Worm (Caenorhabditis elegans) whole organism, young adult: ENCODE results near the gene vit-2.

Experiments used
- B0261.1 ChIP-seq: sonication (generic microtip); optimal IDR thresholded peaks from 2 replicates; lab custom pipeline; 2016; ENCODE audit warnings: mild to moderate bottlenecking, missing genetic modification characterization, moderate library complexity, missing compliant biosample characterization
- B0336.3 ChIP-seq: fragments of 200-800 bp; sonication (Bioruptor generic); IDR thresholded peaks from 2 replicates; pipeline ENCODE4 v1.3.6; 2022; ENCODE audit warnings: missing genetic modification characterization, missing compliant biosample characterization
- C06A6.2 ChIP-seq: fragments of 200-800 bp; sonication (Bioruptor generic); conservative IDR thresholded peaks from 2 replicates; pipeline ENCODE4 v1.3.6; 2022; ENCODE audit warnings: missing genetic modification characterization, missing compliant biosample characterization
- F10E7.11 ChIP-seq: sonication (generic microtip); optimal IDR thresholded peaks from 2 replicates; lab custom pipeline; 2017; ENCODE audit warnings: mild to moderate bottlenecking, missing genetic modification characterization, moderate library complexity, missing compliant biosample characterization
- F23B12.7 ChIP-seq: sonication (generic microtip); optimal IDR thresholded peaks from 2 replicates; lab custom pipeline; 2017; ENCODE audit warnings: missing genetic modification characterization, mild to moderate bottlenecking, missing compliant biosample characterization, antibody characterized with exemption, moderate library complexity; ENCODE audit not compliant: insufficient read depth
- F49E8.2 ChIP-seq: sonication (generic microtip); optimal IDR thresholded peaks from 3 replicates; lab custom pipeline; 2017; ENCODE audit warnings: missing genetic modification characterization, mild to moderate bottlenecking, missing compliant biosample characterization, antibody characterized with exemption, moderate library complexity; ENCODE audit not compliant: insufficient read depth
- F57A8.1 ChIP-seq: fragments of 200-800 bp; sonication (Bioruptor generic); optimal IDR thresholded peaks from 2 replicates; lab custom pipeline; 2018; ENCODE audit warnings: mild to moderate bottlenecking, missing genetic modification characterization, moderate library complexity, missing compliant biosample characterization
- T07F8.4 ChIP-seq: sonication (generic microtip); optimal IDR thresholded peaks from 2 replicates; lab custom pipeline; 2016; ENCODE audit warnings: mild to moderate bottlenecking, missing genetic modification characterization, moderate library complexity, missing compliant biosample characterization
- Y56A3A.18 ChIP-seq: fragments of 200-800 bp; sonication (Bioruptor generic); IDR thresholded peaks from 2 replicates; pipeline ENCODE4 v1.3.6; 2022; ENCODE audit warnings: missing genetic modification reagents, missing genetic modification characterization, missing compliant biosample characterization
- ama-1 ChIP-seq, 3 experiments: fragments of 150-350 bp in 1 of 3; sonication (generic microtip) in 2 of 3; optimal IDR thresholded peaks; 2 replicates each; lab custom pipeline; 2014 to 2018; ENCODE audit warnings: missing biosample characterization in 2 of 3, missing genetic modification characterization in 2 of 3, missing genetic modification reagents in 2 of 3
- aptf-2 ChIP-seq: fragments of 200-800 bp; sonication (Bioruptor generic); conservative IDR thresholded peaks from 2 replicates; pipeline ENCODE4 v1.3.6; 2022; ENCODE audit warnings: missing genetic modification reagents, missing genetic modification characterization, missing compliant biosample characterization
- athp-1 ChIP-seq: sonication (generic microtip); optimal IDR thresholded peaks from 2 replicates; lab custom pipeline; 2017; ENCODE audit warnings: mild to moderate bottlenecking, missing genetic modification characterization, missing compliant biosample characterization
- bed-1 ChIP-seq: fragments of 200-800 bp; sonication (Bioruptor generic); IDR thresholded peaks from 2 replicates; pipeline ENCODE4 v1.3.6; 2022; ENCODE audit warnings: missing genetic modification reagents, missing genetic modification characterization, missing compliant biosample characterization
- bed-2 ChIP-seq: fragments of 200-800 bp; sonication (Bioruptor generic); IDR thresholded peaks from 2 replicates; pipeline ENCODE4 v1.3.6; 2022; ENCODE audit warnings: missing genetic modification reagents, missing genetic modification characterization, missing compliant biosample characterization
- ceh-27 ChIP-seq: fragments of 200-800 bp; sonication (Bioruptor generic); optimal IDR thresholded peaks from 2 replicates; lab custom pipeline; 2018; ENCODE audit warnings: mild to moderate bottlenecking, missing genetic modification characterization, moderate library complexity, missing compliant biosample characterization
- ceh-40 ChIP-seq: fragments of 200-800 bp; sonication (Bioruptor generic); IDR thresholded peaks from 2 replicates; pipeline ENCODE4 v1.3.6; 2022; ENCODE audit warnings: missing genetic modification characterization, missing compliant biosample characterization
- chd-7 ChIP-seq: sonication (generic microtip); optimal IDR thresholded peaks from 2 replicates; lab custom pipeline; 2016; ENCODE audit warnings: mild to moderate bottlenecking, missing genetic modification characterization, moderate library complexity, missing compliant biosample characterization
- dpl-1 ChIP-seq: fragments of 150-350 bp; optimal IDR thresholded peaks from 2 replicates; lab custom pipeline; 2014; ENCODE audit warnings: missing biosample characterization, missing genetic modification reagents, missing genetic modification characterization
- egrh-3 ChIP-seq: fragments of 200-800 bp; sonication (Bioruptor generic); IDR thresholded peaks from 2 replicates; pipeline ENCODE4 v1.3.6; 2022; ENCODE audit warnings: missing genetic modification reagents, missing genetic modification characterization, missing compliant biosample characterization
- ets-4 ChIP-seq: fragments of 200-800 bp; sonication (Bioruptor generic); optimal IDR thresholded peaks from 2 replicates; lab custom pipeline; 2018; ENCODE audit warnings: mild to moderate bottlenecking, missing genetic modification characterization, missing compliant biosample characterization
- fkh-3 ChIP-seq: sonication (generic microtip); optimal IDR thresholded peaks from 2 replicates; lab custom pipeline; 2016; ENCODE audit warnings: mild to moderate bottlenecking, missing genetic modification characterization, missing compliant biosample characterization
- him-1 ChIP-seq: sonication (generic microtip); optimal IDR thresholded peaks from 2 replicates; lab custom pipeline; 2016; ENCODE audit warnings: missing genotype, missing genetic modification reagents, missing genetic modification characterization, missing compliant biosample characterization
- lag-1 ChIP-seq: fragments of 200-800 bp; sonication (Bioruptor generic); IDR thresholded peaks from 2 replicates; pipeline ENCODE4 v1.3.6; 2022; ENCODE audit warnings: missing genetic modification reagents, missing genetic modification characterization, missing compliant biosample characterization
- let-607 ChIP-seq, 2 experiments: fragments of 200-800 bp in 1 of 2; sonication (Bioruptor generic) in 1 of 2; sonication (generic microtip) in 1 of 2; optimal IDR thresholded peaks; 2 replicates each; lab custom pipeline; 2016 to 2018; ENCODE audit warnings: mild to moderate bottlenecking in 2 of 2, missing compliant biosample characterization in 2 of 2, missing genetic modification characterization in 2 of 2, moderate library complexity in 2 of 2, missing genotype in 1 of 2
- lin-35 ChIP-seq, 3 experiments: fragments of 150-350 bp in 2 of 3; sonication (generic microtip) in 1 of 3; optimal IDR thresholded peaks; 2 replicates each; lab custom pipeline; 2014 to 2018; ENCODE audit warnings: missing biosample characterization in 3 of 3, missing genetic modification characterization in 3 of 3, missing genetic modification reagents in 3 of 3
- lin-54 ChIP-seq: fragments of 200-800 bp; sonication (Bioruptor generic); optimal IDR thresholded peaks from 2 replicates; lab custom pipeline; 2018; ENCODE audit warnings: mild to moderate bottlenecking, missing genetic modification characterization, missing compliant biosample characterization
- lsl-1 ChIP-seq: fragments of 200-800 bp; sonication (Bioruptor generic); optimal IDR thresholded peaks from 2 replicates; lab custom pipeline; 2018; ENCODE audit warnings: mild to moderate bottlenecking, missing genetic modification characterization, moderate library complexity, missing compliant biosample characterization
- madf-3 ChIP-seq: fragments of 200-800 bp; sonication (Bioruptor generic); IDR thresholded peaks from 2 replicates; pipeline ENCODE4 v1.3.6; 2022; ENCODE audit warnings: missing genetic modification reagents, missing genetic modification characterization, missing compliant biosample characterization
- mcd-1 ChIP-seq: fragments of 200-800 bp; sonication (Bioruptor generic); IDR thresholded peaks from 2 replicates; pipeline ENCODE4 v1.3.6; 2022; ENCODE audit warnings: missing genetic modification reagents, missing genetic modification characterization, missing compliant biosample characterization
- mes-4 ChIP-seq: sonication (generic microtip); optimal IDR thresholded peaks from 2 replicates; lab custom pipeline; 2016; ENCODE audit warnings: missing genotype, missing genetic modification characterization, missing compliant biosample characterization
- nfya-2 ChIP-seq: fragments of 200-800 bp; sonication (Bioruptor generic); IDR thresholded peaks from 2 replicates; pipeline ENCODE4 v1.3.6; 2022; ENCODE audit warnings: missing genetic modification reagents, missing genetic modification characterization, missing compliant biosample characterization
- nfyb-1 ChIP-seq: fragments of 200-800 bp; sonication (Bioruptor generic); IDR thresholded peaks from 2 replicates; pipeline ENCODE4 v1.3.6; 2022; ENCODE audit warnings: missing genetic modification reagents, missing genetic modification characterization, missing compliant biosample characterization
- nhr-80 ChIP-seq: sonication (generic microtip); optimal IDR thresholded peaks from 2 replicates; lab custom pipeline; 2016; ENCODE audit warnings: missing genetic modification characterization, missing compliant biosample characterization
- pha-4 ChIP-seq: fragments of 150-350 bp; sonication (generic microtip); optimal IDR thresholded peaks from 2 replicates; lab custom pipeline; 2014; ENCODE audit warnings: missing biosample characterization, missing genetic modification reagents, missing genetic modification characterization
- rec-8 ChIP-seq, 2 experiments: sonication (generic microtip); optimal IDR thresholded peaks; 2 replicates each; lab custom pipeline; 2016; ENCODE audit warnings: mild to moderate bottlenecking in 2 of 2, missing genetic modification characterization in 2 of 2, missing genetic modification reagents in 2 of 2, missing genotype in 2 of 2, missing biosample characterization in 1 of 2, missing compliant biosample characterization in 1 of 2, moderate library complexity in 1 of 2
- repo-1 ChIP-seq: sonication (generic microtip); optimal IDR thresholded peaks from 2 replicates; lab custom pipeline; 2017; ENCODE audit warnings: mild to moderate bottlenecking, missing genetic modification characterization, missing compliant biosample characterization
- sea-2 ChIP-seq: fragments of 200-800 bp; sonication (Bioruptor generic); IDR thresholded peaks from 2 replicates; pipeline ENCODE4 v1.3.6; 2022; ENCODE audit warnings: missing genetic modification characterization, missing compliant biosample characterization
- snpc-1.1 ChIP-seq: sonication (generic microtip); optimal IDR thresholded peaks from 2 replicates; lab custom pipeline; 2017; ENCODE audit warnings: missing genetic modification characterization, mild to moderate bottlenecking, missing compliant biosample characterization, antibody characterized with exemption, moderate library complexity, missing genotype, missing genetic modification reagents; ENCODE audit not compliant: insufficient read depth
- snpc-3.4 ChIP-seq: sonication (generic microtip); optimal IDR thresholded peaks from 2 replicates; lab custom pipeline; 2017; ENCODE audit warnings: missing genetic modification characterization, mild to moderate bottlenecking, missing compliant biosample characterization, antibody characterized with exemption, moderate library complexity, missing genotype, missing genetic modification reagents
- snpc-4 ChIP-seq, 5 experiments: fragments of 150-350 bp in 1 of 5; sonication (generic microtip) in 4 of 5; optimal IDR thresholded peaks; 2 replicates each; lab custom pipeline; 2014 to 2018; ENCODE audit warnings: missing genetic modification characterization in 5 of 5, missing biosample characterization in 3 of 5, antibody characterized with exemption in 2 of 5, mild to moderate bottlenecking in 2 of 5, missing compliant biosample characterization in 2 of 5, missing genotype in 2 of 5, moderate library complexity in 2 of 5, missing genetic modification reagents in 1 of 5
- sptf-2 ChIP-seq: fragments of 200-800 bp; sonication (Bioruptor generic); optimal IDR thresholded peaks from 2 replicates; lab custom pipeline; 2018; ENCODE audit warnings: mild to moderate bottlenecking, missing genetic modification characterization, missing compliant biosample characterization
- tlf-1 ChIP-seq: fragments of 200-800 bp; sonication (Bioruptor generic); optimal IDR thresholded peaks from 2 replicates; lab custom pipeline; 2018; ENCODE audit warnings: mild to moderate bottlenecking, missing genetic modification characterization, missing compliant biosample characterization
- zfh-2 ChIP-seq: fragments of 200-800 bp; sonication (Bioruptor generic); conservative IDR thresholded peaks from 2 replicates; pipeline ENCODE4 v1.3.6; 2022; ENCODE audit warnings: missing genetic modification reagents, missing genetic modification characterization, missing compliant biosample characterization
- ztf-18 ChIP-seq: sonication (generic microtip); optimal IDR thresholded peaks from 2 replicates; lab custom pipeline; 2016; ENCODE audit warnings: missing genotype, mild to moderate bottlenecking, missing genetic modification characterization, missing compliant biosample characterization
- ztf-28 ChIP-seq: fragments of 200-800 bp; sonication (Bioruptor generic); IDR thresholded peaks from 2 replicates; pipeline ENCODE4 v1.3.6; 2022; ENCODE audit warnings: missing genetic modification reagents, missing genetic modification characterization, missing compliant biosample characterization
- ztf-3 ChIP-seq: fragments of 200-800 bp; sonication (Bioruptor generic); optimal IDR thresholded peaks from 2 replicates; lab custom pipeline; 2018; ENCODE audit warnings: mild to moderate bottlenecking, missing genetic modification characterization, missing compliant biosample characterization

Gene vit-2

ce11 chrX:5077696-5078343, 23.0 kb upstream of the vit-2 start, which contains the start of gene cal-5 (continued):
- TF ChIP-seq F23B12.7 (no peak), lin-35 (GFP tag; optimal IDR thresholded peaks at IDR 0.05; lab: Kevin White, UChicago) (no peak), fkh-3 (no peak), mes-4 (tag; lab: Kevin White, UChicago) (no peak), T07F8.4 (no peak), bed-2 (no peak), C06A6.2 (GFP tag; lab: Robert Waterston, UW) (no peak; the same call in 1 of the 2 replicates), chd-7 (tag; lab: Kevin White, UChicago) (peak; percentile 19), repo-1 (tag; lab: Kevin White, UChicago) (no peak), pha-4 (tag; lab: Kevin White, UChicago) (no peak), lag-1 (GFP tag; lab: Robert Waterston, UW) (no peak), ztf-28 (GFP tag; lab: Robert Waterston, UW) (no peak), B0336.3 (GFP tag; lab: Robert Waterston, UW) (peak; percentile 27; the same call in 1 of the 2 replicates), lsl-1 (GFP tag; lab: Kevin White, UChicago) (no peak), ztf-3 (GFP tag; lab: Kevin White, UChicago) (no peak), lin-54 (GFP tag; lab: Kevin White, UChicago) (no peak), snpc-4 (GFP tag; optimal IDR thresholded peaks at IDR 0.05; lab: Kevin White, UChicago) (no peak), snpc-4 (tag; optimal IDR thresholded peaks at IDR 0.05; lab: Kevin White, UChicago) (peak in 1 of 4 experiments; percentile 13), ceh-40 (GFP tag; lab: Robert Waterston, UW) (no peak), zfh-2 (GFP tag; lab: Robert Waterston, UW) (peak; percentile 97), sptf-2 (GFP tag; lab: Kevin White, UChicago) (no peak), nhr-80 (tag; lab: Kevin White, UChicago) (peak; percentile 94), snpc-3.4 (tag; lab: Kevin White, UChicago) (no peak), F57A8.1 (GFP tag; lab: Kevin White, UChicago) (no peak), aptf-2 (no peak), madf-3 (GFP tag; lab: Robert Waterston, UW) (no peak), athp-1 (tag; lab: Kevin White, UChicago) (no peak), F10E7.11 (tag; lab: Kevin White, UChicago) (no peak), nfyb-1 (GFP tag; lab: Robert Waterston, UW) (peak; percentile 40; the same call in 1 of the 2 replicates), ama-1 (optimal IDR thresholded peaks at IDR 0.05; lab: Kevin White, UChicago) (no peak), ama-1 (GFP tag; optimal IDR thresholded peaks at IDR 0.05; lab: Kevin White, UChicago) (no peak), egrh-3 (GFP tag; lab: Robert Waterston, UW) (peak; percentile 45), F49E8.2 (no peak), sea-2 (GFP tag; lab: Robert Waterston, UW) (no peak), let-607 (tag; optimal IDR thresholded peaks at IDR 0.05; lab: Kevin White, UChicago) (peak in 1 of 2 experiments; percentile 81), dpl-1 (GFP tag; lab: Kevin White, UChicago) (no peak), ceh-27 (no peak), him-1 (no peak), ztf-18 (tag; lab: Kevin White, UChicago) (no peak), rec-8 (tag; optimal IDR thresholded peaks at IDR 0.05; lab: Kevin White, UChicago) (no peak), bed-1 (GFP tag; lab: Robert Waterston, UW) (no peak), ets-4 (GFP tag; lab: Kevin White, UChicago) (peak; percentile 10), B0261.1 (no peak), mcd-1 (GFP tag; lab: Robert Waterston, UW) (no peak; the same call in 1 of the 2 replicates), nfya-2 (GFP tag; lab: Robert Waterston, UW) (no peak), Y56A3A.18 (GFP tag; lab: Robert Waterston, UW) (no peak), snpc-1.1 (tag; lab: Kevin White, UChicago) (no peak), tlf-1 (GFP tag; lab: Kevin White, UChicago) (no peak)
